Worm (Caenorhabditis elegans) whole organism, L1 larva: ENCODE results near the gene ubc-9.

Experiments used
- jun-1 ChIP-seq: fragments of 150-350 bp; optimal IDR thresholded peaks from 2 replicates; lab custom pipeline; 2014; ENCODE audit warnings: missing biosample characterization, missing genetic modification reagents, missing genetic modification characterization
- snpc-4 ChIP-seq: fragments of 150-350 bp; optimal IDR thresholded peaks from 2 replicates; lab custom pipeline; 2014; ENCODE audit warnings: missing biosample characterization, missing genetic modification characterization
- unc-62 ChIP-seq: fragments of 150-350 bp; optimal IDR thresholded peaks from 2 replicates; lab custom pipeline; 2014; ENCODE audit warnings: missing biosample characterization, missing genetic modification reagents, missing genetic modification characterization

DNA sequence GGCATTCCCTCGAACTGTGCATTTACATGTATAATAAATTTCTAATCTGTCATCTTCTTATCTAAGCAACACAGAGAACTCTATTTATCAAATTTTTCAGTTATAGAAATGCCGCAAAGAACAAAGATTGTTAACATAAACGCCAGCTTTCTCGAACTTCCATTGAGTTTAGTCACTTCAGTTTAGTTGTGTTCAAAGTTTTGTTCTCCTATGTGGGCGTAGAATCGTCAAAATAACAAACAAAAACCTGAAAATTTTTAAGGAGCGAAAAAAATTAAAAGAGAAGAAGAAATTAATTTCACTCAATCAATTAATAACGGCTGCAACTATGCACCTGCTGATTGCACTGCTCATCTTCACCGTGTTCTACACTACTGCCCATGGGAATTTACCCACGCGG lies 14.8 kb upstream of the ubc-9 start, which contains the start of gene R105.5:
- TF ChIP-seq unc-62 (GFP tag; lab: Kevin White, UChicago) = no peak
- TF ChIP-seq jun-1 (tag; lab: Kevin White, UChicago) = no peak
- TF ChIP-seq snpc-4 = no peak
